Fruit fly (Drosophila melanogaster): ENCODE measurements around the gene APC4.

Gene APC4

DNA sequence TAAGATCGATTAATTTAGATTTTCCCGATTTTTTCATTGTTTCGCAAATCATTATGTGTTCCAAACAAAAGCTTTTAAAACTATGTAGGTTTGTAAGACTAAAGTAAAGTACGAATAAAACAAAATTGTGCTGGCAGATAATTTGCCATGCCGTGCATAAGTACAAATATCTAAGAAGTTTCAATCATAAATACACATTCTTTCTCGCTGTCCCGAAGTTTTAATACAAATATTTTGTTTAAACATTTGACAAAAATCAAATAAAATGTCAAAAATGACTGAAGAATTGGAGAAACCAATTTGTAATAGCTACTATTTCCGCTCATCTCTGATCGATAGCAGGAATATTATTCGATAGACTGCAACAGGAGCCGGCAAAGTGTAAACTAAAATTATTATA, at the start of gene APC4:
APC4 (plus strand) TSS at position 332 of the 400 bp plus-strand sequence.
- TF ChIP-seq Pif1A (GFP tag; optimal IDR thresholded peaks at IDR 0.05) (no peak), CG9948 (tag; optimal IDR thresholded peaks at IDR 0.05) (peak; percentile 9), CG15710 (tag; optimal IDR thresholded peaks at IDR 0.05) (peak; percentile 2), CG8159 (tag; optimal IDR thresholded peaks at IDR 0.05) (peak; percentile 33), CG8301 (tag; optimal IDR thresholded peaks at IDR 0.05) (peak; percentile 23)

dm6 chrX:9036113-9036512, 46.6 kb upstream of the APC4 start:
- TF ChIP-seq fd96Ca (GFP tag; IDR thresholded peaks at IDR 0.05) (no peak), CG34367 (tag; optimal IDR thresholded peaks at IDR 0.05) (no peak), Ets98B (GFP tag; IDR thresholded peaks at IDR 0.05) (no peak), D1 (tag; optimal IDR thresholded peaks at IDR 0.05) (no peak)

DNA sequence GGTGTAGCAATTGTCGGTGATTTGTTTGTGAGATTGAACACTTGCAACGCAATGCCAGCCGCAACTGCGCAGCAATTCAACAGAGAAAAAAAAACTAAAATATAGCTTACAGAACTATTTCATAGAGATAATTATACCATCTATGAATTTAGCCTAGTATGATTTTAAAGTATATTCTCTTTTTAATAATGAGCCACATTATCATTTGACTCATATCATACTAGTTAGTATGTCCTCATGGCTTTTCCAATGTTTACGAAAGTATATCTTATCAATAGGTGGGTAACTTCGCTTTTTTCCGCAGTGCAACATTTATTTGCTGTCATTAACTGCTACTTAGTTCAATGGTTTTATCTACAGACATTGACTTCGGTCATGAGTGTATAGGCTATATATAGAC, 44.0 kb upstream of the APC4 start:
- TF ChIP-seq CG4496 (GFP tag; IDR thresholded peaks at IDR 0.05) (no peak; the same call in 2 of the 3 replicates), EcR (GFP tag; optimal IDR thresholded peaks at IDR 0.05) (peak; percentile 48), CG9948 (tag; optimal IDR thresholded peaks at IDR 0.05) (no peak), CG8301 (tag; optimal IDR thresholded peaks at IDR 0.05) (peak; percentile 9), CG14655 (GFP tag; optimal IDR thresholded peaks at IDR 0.05) (peak; percentile 32)

DNA sequence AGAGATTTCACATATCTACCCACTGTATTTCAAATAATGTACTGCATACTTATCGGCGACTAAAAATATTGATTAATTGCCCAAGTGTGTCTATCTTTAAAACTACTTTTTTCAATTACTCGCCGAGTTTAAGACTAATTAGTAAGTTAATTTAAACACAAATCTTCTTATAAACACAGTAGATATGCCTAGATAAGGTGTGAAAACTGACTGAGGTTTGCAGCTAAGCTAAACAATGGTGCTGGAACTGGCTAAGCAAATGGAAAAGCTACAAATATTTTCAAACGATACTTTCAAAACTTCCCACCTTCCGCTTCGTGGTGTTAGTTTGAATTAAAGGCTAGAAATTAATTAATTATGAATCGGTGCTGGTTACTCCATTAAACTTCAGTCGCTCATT, 41.9 kb upstream of the APC4 start:
- no peak for TF ChIP-seq CG34367 (tag; optimal IDR thresholded peaks at IDR 0.05)
- no peak for TF ChIP-seq CG10348 (GFP tag; IDR thresholded peaks at IDR 0.05)

DNA sequence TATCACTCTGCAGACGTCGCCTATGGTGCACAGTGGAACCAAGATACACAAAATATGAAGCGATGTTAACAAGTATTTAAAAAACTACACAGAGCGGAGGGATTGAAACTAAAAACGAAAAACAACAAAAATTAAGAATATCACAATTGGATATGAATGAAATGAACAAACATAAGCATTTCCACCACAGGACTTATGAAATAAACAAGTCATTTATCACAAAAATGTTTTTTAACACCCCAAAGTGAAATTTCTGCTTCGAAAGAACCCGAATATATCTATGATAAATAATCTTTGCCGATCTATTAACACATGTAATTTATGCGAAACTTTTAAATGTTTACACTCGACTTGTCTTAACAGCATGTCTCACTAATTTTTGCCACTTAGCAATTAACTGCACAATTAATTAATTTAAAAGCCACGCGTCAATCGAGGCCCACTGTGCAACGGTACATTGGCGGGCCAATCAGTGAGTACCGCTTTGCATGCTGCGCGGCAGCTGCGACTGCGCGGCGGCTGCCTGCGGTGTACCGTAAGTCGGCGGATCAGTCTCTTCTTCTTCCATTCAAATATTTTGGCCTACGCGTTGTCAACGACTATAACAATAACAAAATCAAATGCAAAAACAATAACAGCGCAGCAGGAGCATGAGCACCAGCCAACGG, 40.8 kb upstream of the APC4 start:
- TF ChIP-seq CG17806 (tag; optimal IDR thresholded peaks at IDR 0.05) (no peak), CG34367 (tag; optimal IDR thresholded peaks at IDR 0.05) (no peak), gl (tag; optimal IDR thresholded peaks at IDR 0.05) (no peak), CG15710 (tag; optimal IDR thresholded peaks at IDR 0.05) (peak; percentile 35), CG8301 (tag; optimal IDR thresholded peaks at IDR 0.05) (peak; percentile 60), Pif1A (GFP tag; optimal IDR thresholded peaks at IDR 0.05) (peak; percentile 34), Snoo (tag; optimal IDR thresholded peaks at IDR 0.05) (no peak), CG9948 (tag; optimal IDR thresholded peaks at IDR 0.05) (peak; percentile 10), Pif1B (GFP tag; optimal IDR thresholded peaks at IDR 0.05) (peak; percentile 54), EcR (GFP tag; optimal IDR thresholded peaks at IDR 0.05) (no peak), CG10348 (GFP tag; IDR thresholded peaks at IDR 0.05) (no peak), CG8159 (tag; optimal IDR thresholded peaks at IDR 0.05) (peak; percentile 38), CG13204 (GFP tag; optimal IDR thresholded peaks at IDR 0.05) (no peak), CG14655 (GFP tag; optimal IDR thresholded peaks at IDR 0.05) (peak; percentile 79), CG12605 (GFP tag; IDR thresholded peaks at IDR 0.05) (no peak), CG32121 (GFP tag; IDR thresholded peaks at IDR 0.05) (peak; percentile 47), D1 (tag; optimal IDR thresholded peaks at IDR 0.05) (no peak), rn (GFP tag; IDR thresholded peaks at IDR 0.05) (no peak), fd96Ca (GFP tag; IDR thresholded peaks at IDR 0.05) (no peak), Ets98B (GFP tag; IDR thresholded peaks at IDR 0.05) (no peak; the same call in 1 of the 2 replicates), CG4496 (GFP tag; IDR thresholded peaks at IDR 0.05) (peak; percentile 49; the same call in 2 of the 3 replicates)

DNA sequence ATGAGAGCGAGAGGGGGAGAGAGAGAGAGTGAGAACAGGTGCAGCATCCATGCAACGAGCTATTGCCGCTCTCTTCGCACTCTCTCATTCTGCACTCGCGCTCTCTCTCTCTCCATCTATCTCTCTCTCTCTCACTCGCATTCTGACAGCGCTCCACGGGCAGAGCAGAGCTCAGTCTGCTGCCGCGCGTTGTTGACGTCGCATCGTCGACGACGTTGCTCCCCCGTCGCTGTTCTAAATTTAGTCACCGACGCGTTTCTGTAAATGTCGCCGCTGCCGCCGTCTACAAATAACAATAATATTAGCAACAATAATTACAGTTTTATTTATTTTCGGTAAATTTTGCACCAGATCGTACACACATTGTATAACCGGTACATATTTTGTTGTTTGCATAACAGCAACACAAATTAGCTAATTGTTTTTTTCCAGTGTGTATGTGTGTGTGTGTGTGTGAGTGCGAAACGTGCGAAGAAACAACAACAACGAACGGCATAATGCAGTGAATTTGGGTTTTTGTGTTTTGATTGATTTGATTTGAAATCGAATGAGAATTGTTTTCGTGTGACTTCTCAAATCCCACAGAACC, 40.2 kb upstream of the APC4 start:
- peak; percentile 23; the same call in 1 of the 2 replicates for TF ChIP-seq CG12605 (GFP tag; IDR thresholded peaks at IDR 0.05)
- peak; percentile 96 for TF ChIP-seq CG13204 (GFP tag; optimal IDR thresholded peaks at IDR 0.05)
- TF ChIP-seq Pif1B (GFP tag; optimal IDR thresholded peaks at IDR 0.05) = no peak
- TF ChIP-seq CG8301 (tag; optimal IDR thresholded peaks at IDR 0.05) = peak; percentile 38
- TF ChIP-seq CG14655 (GFP tag; optimal IDR thresholded peaks at IDR 0.05) = peak; percentile 32
- peak; percentile 30; the same call in 1 of the 2 replicates for TF ChIP-seq Ets98B (GFP tag; IDR thresholded peaks at IDR 0.05)
- TF ChIP-seq Pif1A (GFP tag; optimal IDR thresholded peaks at IDR 0.05) = peak; percentile 33
- TF ChIP-seq CG4496 (GFP tag; IDR thresholded peaks at IDR 0.05) = peak; percentile 53; the same call in 1 of the 3 replicates
- TF ChIP-seq gl (tag; optimal IDR thresholded peaks at IDR 0.05) = no peak
- peak; percentile 8 for TF ChIP-seq CG17806 (tag; optimal IDR thresholded peaks at IDR 0.05)
- no peak for TF ChIP-seq CG10348 (GFP tag; IDR thresholded peaks at IDR 0.05)
- TF ChIP-seq Snoo (tag; optimal IDR thresholded peaks at IDR 0.05) = no peak
- peak; percentile 15; the same call in 1 of the 3 replicates for TF ChIP-seq fd96Ca (GFP tag; IDR thresholded peaks at IDR 0.05)
- TF ChIP-seq CG15710 (tag; optimal IDR thresholded peaks at IDR 0.05) = peak; percentile 0
- peak; percentile 37 for TF ChIP-seq EcR (GFP tag; optimal IDR thresholded peaks at IDR 0.05)
- TF ChIP-seq CG34367 (tag; optimal IDR thresholded peaks at IDR 0.05) = peak; percentile 11
